Fruit fly (Drosophila melanogaster): Measurements from ENCODE around the gene CG13875.
A peak's percentile ranks its signal among the peaks of the same experiment; 100 is the strongest.

CG13875 gene

dm6 chr3L:205723-206284 is 26.1 kb downstream of the CG13875 start, which contains the start of the genes Gk1 and CG13876 (continued):
- TF ChIP-seq Gug (GFP tag; IDR thresholded peaks at IDR 0.05) (peak; percentile 94), dsx (GFP tag; optimal IDR thresholded peaks at IDR 0.05; ENCODE audit: poor library complexity, severe bottlenecking) (peak; percentile 97), svp (GFP tag) (peak; percentile 96), acj6 (GFP tag; optimal IDR thresholded peaks at IDR 0.05) (peak; percentile 96), CG10669 (GFP tag; optimal IDR thresholded peaks at IDR 0.05) (peak; percentile 94), Lpt (GFP tag; optimal IDR thresholded peaks at IDR 0.05) (peak; percentile 94), dac (GFP tag; optimal IDR thresholded peaks at IDR 0.05) (peak; percentile 90), CG6276 (GFP tag; optimal IDR thresholded peaks at IDR 0.05) (peak; percentile 95)

dm6 chr3L:211200-211599 is 31.5 kb downstream of the CG13875 start, which contains the start of gene Prp4k:
TSS of gene Prp4k (minus strand) at chr3L:211457.
- TF ChIP-seq CG3032 (tag; optimal IDR thresholded peaks at IDR 0.05): peak; percentile 20
- TF ChIP-seq CG15336 (GFP tag; IDR thresholded peaks at IDR 0.05): peak; percentile 27; the same call in 1 of the 2 replicates
- TF ChIP-seq net (GFP tag; optimal IDR thresholded peaks at IDR 0.05): no peak
- TF ChIP-seq fd59A (GFP tag; optimal IDR thresholded peaks at IDR 0.05): no peak
- no peak for TF ChIP-seq salr (GFP tag; optimal IDR thresholded peaks at IDR 0.05)

dm6 chr3L:212520-212919 is 32.8 kb downstream of the CG13875 start, which contains the start of the genes thoc7 and Dis3l2:
TSS of gene thoc7 (minus strand) at chr3L:212687.
TSS of gene Dis3l2 (plus strand) at chr3L:212709.
- TF ChIP-seq CG3919 (GFP tag; optimal IDR thresholded peaks at IDR 0.05): no peak

dm6 chr3L:216325-216724 is 36.6 kb downstream of the CG13875 start, which contains the start of gene Kaz1-ORFB:
TSS of gene Kaz1-ORFB (plus strand) at chr3L:216625.
- no peak for TF ChIP-seq Ets21C (GFP tag; optimal IDR thresholded peaks at IDR 0.05)

- TF ChIP-seq Eip78C (GFP tag) (no peak), CG34406 (GFP tag; optimal IDR thresholded peaks at IDR 0.05) (no peak), fd85E (GFP tag; optimal IDR thresholded peaks at IDR 0.05) (no peak), Sox14 (GFP tag; optimal IDR thresholded peaks at IDR 0.05) (no peak), svp (GFP tag) (peak; percentile 92)
Measured at dm6 chr3L:217480-218118, 37.9 kb downstream of the CG13875 start, which contains the start of gene CG13877. TSS of gene CG13877 (plus strand) at chr3L:218068.

DNA sequence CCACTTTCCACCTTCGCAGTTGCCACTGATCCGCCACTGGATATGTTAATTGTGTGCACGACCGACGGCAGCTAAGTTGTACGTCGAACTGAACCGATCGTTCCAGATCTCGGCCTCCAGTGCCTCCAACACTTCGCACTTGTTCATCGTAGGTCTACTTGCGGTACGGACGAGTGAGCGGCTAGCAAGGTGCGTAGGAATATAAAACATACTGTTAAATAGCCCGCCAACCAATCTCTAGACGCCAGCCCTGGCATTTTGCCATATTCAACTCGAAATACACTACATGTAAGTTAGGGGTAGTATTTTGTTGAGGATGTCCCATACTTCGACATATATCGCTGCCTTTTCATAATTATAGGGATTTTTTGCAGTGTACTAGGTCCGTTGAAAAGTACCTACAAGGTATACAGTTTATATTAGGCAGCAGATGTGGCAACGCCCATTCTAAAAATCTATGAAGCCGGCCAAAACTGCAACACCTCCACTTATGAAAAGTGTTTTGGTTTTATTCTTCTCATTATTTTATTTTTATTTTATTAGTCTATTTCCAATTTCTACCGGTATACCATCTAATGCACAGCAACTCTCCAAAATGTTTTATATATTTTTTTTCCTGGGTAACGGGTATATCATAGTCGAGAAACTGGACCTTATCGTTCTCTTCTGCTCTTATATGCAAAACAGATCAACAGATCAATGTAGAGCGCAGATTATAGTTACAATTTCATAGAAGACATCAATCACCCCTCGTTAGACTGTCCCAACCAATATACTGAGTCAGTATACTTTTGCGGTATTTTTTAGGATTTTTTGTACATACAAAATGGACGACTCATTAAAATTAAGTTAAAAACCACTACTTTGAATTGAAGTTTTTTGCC is 43.5 kb downstream of the CG13875 start, which contains the start of the genes pyx and CG33229:
Gene pyx (minus strand): TSS at position 51 of the 884 bp plus-strand sequence.
Gene CG33229 (plus strand): TSS at position 834 of the 884 bp plus-strand sequence.
- TF ChIP-seq CG4318 (GFP tag; optimal IDR thresholded peaks at IDR 0.05) (no peak), CG6276 (GFP tag; optimal IDR thresholded peaks at IDR 0.05) (peak; percentile 74), CG10669 (GFP tag; optimal IDR thresholded peaks at IDR 0.05) (peak; percentile 72), spab (GFP tag; optimal IDR thresholded peaks at IDR 0.05) (peak; percentile 56), dac (GFP tag; optimal IDR thresholded peaks at IDR 0.05) (peak; percentile 80), CG31627 (GFP tag; optimal IDR thresholded peaks at IDR 0.05) (peak; percentile 92), esn (GFP tag; optimal IDR thresholded peaks at IDR 0.05) (peak; percentile 88), Sox14 (GFP tag; optimal IDR thresholded peaks at IDR 0.05) (peak; percentile 79), ss (GFP tag; optimal IDR thresholded peaks at IDR 0.05) (peak; percentile 12 to 44), acj6 (GFP tag; optimal IDR thresholded peaks at IDR 0.05) (peak; percentile 88), achi (GFP tag; optimal IDR thresholded peaks at IDR 0.05) (peak; percentile 78), Smox (GFP tag; optimal IDR thresholded peaks at IDR 0.05) (peak; percentile 78), CG1621 (tag; optimal IDR thresholded peaks at IDR 0.05) (peak; percentile 42), CG3032 (tag; optimal IDR thresholded peaks at IDR 0.05) (peak; percentile 81), Hr4 (GFP tag; optimal IDR thresholded peaks at IDR 0.05) (peak; percentile 92), CG8119 (GFP tag; IDR thresholded peaks at IDR 0.05) (peak; percentile 74), pdm3 (GFP tag; optimal IDR thresholded peaks at IDR 0.05) (peak; percentile 86), CG9139 (GFP tag; optimal IDR thresholded peaks at IDR 0.05) (no peak), CG6854 (GFP tag; optimal IDR thresholded peaks at IDR 0.05) (no peak), Sox102F (GFP tag; optimal IDR thresholded peaks at IDR 0.05) (peak; percentile 74), Sox15 (GFP tag; optimal IDR thresholded peaks at IDR 0.05) (peak; percentile 83), CG32006 (GFP tag; optimal IDR thresholded peaks at IDR 0.05) (peak; percentile 94), CG11902 (GFP tag; optimal IDR thresholded peaks at IDR 0.05) (peak; percentile 81), eg (GFP tag; IDR thresholded peaks at IDR 0.05) (peak; percentile 86)
